Fruit fly (Drosophila melanogaster) whole organism, embryonic: Measurements from ENCODE around the gene CG14212.
A peak's percentile ranks its signal among the peaks of the same experiment; 100 is the strongest.

Experiments used
- CG11456 ChIP-seq: fragments of 200-800 bp; sonication (Bioruptor generic); IDR thresholded peaks from 3 replicates; pipeline ENCODE4 v1.3.6; 2022; ENCODE audit warnings: missing biosample characterization, missing genetic modification characterization
- CG11560 ChIP-seq: fragments of 200-800 bp; sonication (Bioruptor generic); IDR thresholded peaks from 3 replicates; pipeline ENCODE4 v1.3.6; 2022; ENCODE audit warnings: missing biosample characterization, missing genetic modification characterization
- CG11723 ChIP-seq: fragments of 200-800 bp; sonication (Bioruptor generic); optimal IDR thresholded peaks from 2 replicates; lab custom pipeline; 2017; ENCODE audit warnings: missing biosample characterization, mild to moderate bottlenecking, missing genetic modification characterization
- CG12391 ChIP-seq: fragments of 200-800 bp; sonication (Bioruptor generic); optimal IDR thresholded peaks from 3 replicates; lab custom pipeline; 2018; ENCODE audit warnings: missing biosample characterization, mild to moderate bottlenecking, missing genetic modification characterization, moderate library complexity
- CG13123 ChIP-seq: fragments of 200-800 bp; sonication (Bioruptor generic); optimal IDR thresholded peaks from 2 replicates; lab custom pipeline; 2016; ENCODE audit warnings: missing biosample characterization, missing genetic modification characterization
- CG15479 ChIP-seq: fragments of 200-800 bp; sonication (Bioruptor generic); optimal IDR thresholded peaks from 3 replicates; lab custom pipeline; 2019; ENCODE audit warnings: missing biosample characterization, mild to moderate bottlenecking, missing genetic modification characterization, moderate library complexity
- CG1602 ChIP-seq: fragments of 200-800 bp; sonication (Bioruptor generic); optimal IDR thresholded peaks from 3 replicates; lab custom pipeline; 2016; ENCODE audit warnings: missing biosample characterization, missing genetic modification characterization
- CG16863 ChIP-seq: fragments of 200-800 bp; sonication (Bioruptor generic); optimal IDR thresholded peaks from 3 replicates; lab custom pipeline; 2016; ENCODE audit warnings: missing biosample characterization, missing genetic modification characterization
- CG1832 ChIP-seq: fragments of 200-800 bp; sonication (Bioruptor generic); optimal IDR thresholded peaks from 2 replicates; lab custom pipeline; 2017; ENCODE audit warnings: missing biosample characterization, mild to moderate bottlenecking, missing genetic modification characterization, inconsistent platforms
- CG2202 ChIP-seq: fragments of 200-800 bp; sonication (Bioruptor generic); optimal IDR thresholded peaks from 2 replicates; lab custom pipeline; 2018; ENCODE audit warnings: missing biosample characterization, mild to moderate bottlenecking, missing genetic modification characterization
- CG2889 ChIP-seq: fragments of 200-800 bp; sonication (Bioruptor generic); IDR thresholded peaks from 3 replicates; pipeline ENCODE4 v1.3.6; 2022; ENCODE audit warnings: missing biosample characterization, missing genetic modification characterization
- CG3065 ChIP-seq: fragments of 200-800 bp; sonication (Bioruptor generic); optimal IDR thresholded peaks from 2 replicates; lab custom pipeline; 2016; ENCODE audit warnings: missing biosample characterization, missing genetic modification characterization
- CG32767 ChIP-seq: fragments of 200-800 bp; sonication (Bioruptor generic); IDR thresholded peaks from 2 replicates; pipeline ENCODE4 v1.3.6; 2022; ENCODE audit warnings: missing biosample characterization, missing genetic modification characterization
- CG33213 ChIP-seq: fragments of 200-800 bp; sonication (Bioruptor generic); optimal IDR thresholded peaks from 3 replicates; lab custom pipeline; 2016; ENCODE audit warnings: missing biosample characterization, missing genetic modification characterization
- CG34224 ChIP-seq: fragments of 200-800 bp; sonication (Bioruptor generic); IDR thresholded peaks from 3 replicates; pipeline ENCODE4 v1.3.6; 2022; ENCODE audit warnings: missing biosample characterization, missing genetic modification characterization; ENCODE audit not compliant: partially characterized antibody
- CG3838 ChIP-seq: fragments of 200-800 bp; sonication (Bioruptor generic); optimal IDR thresholded peaks from 3 replicates; lab custom pipeline; 2016; ENCODE audit warnings: missing biosample characterization, missing genetic modification characterization
- CG3847 ChIP-seq: fragments of 200-800 bp; sonication (Bioruptor generic); IDR thresholded peaks from 2 replicates; pipeline ENCODE4 v1.3.6; 2022; ENCODE audit warnings: missing biosample characterization, missing genetic modification characterization
- CG4707 ChIP-seq: fragments of 200-800 bp; sonication (Bioruptor generic); optimal IDR thresholded peaks from 2 replicates; lab custom pipeline; 2018; ENCODE audit warnings: missing biosample characterization, mild to moderate bottlenecking, missing genetic modification characterization, moderate library complexity
- CG7372 ChIP-seq: fragments of 200-800 bp; sonication (Bioruptor generic); IDR thresholded peaks from 2 replicates; pipeline ENCODE4 v1.3.6; 2022; ENCODE audit warnings: missing biosample characterization, missing genetic modification characterization
- CG7786 ChIP-seq: fragments of 200-800 bp; sonication (Bioruptor generic); optimal IDR thresholded peaks from 2 replicates; lab custom pipeline; 2016; ENCODE audit warnings: missing biosample characterization, missing genetic modification characterization
- CG9876 ChIP-seq: fragments of 200-800 bp; sonication (Bioruptor generic); optimal IDR thresholded peaks from 2 replicates; lab custom pipeline; 2016; ENCODE audit warnings: missing biosample characterization, missing genetic modification characterization
- Dip2 ChIP-seq: fragments of 200-800 bp; sonication (Bioruptor generic); IDR thresholded peaks from 2 replicates; pipeline ENCODE4 v1.3.6; 2022; ENCODE audit warnings: missing biosample characterization, missing genetic modification characterization
- Fer2 ChIP-seq: fragments of 200-800 bp; sonication (Bioruptor generic); optimal IDR thresholded peaks from 2 replicates; lab custom pipeline; 2018; ENCODE audit warnings: missing biosample characterization, mild to moderate bottlenecking, missing genetic modification characterization, moderate library complexity
- H2.0 ChIP-seq: fragments of 200-800 bp; sonication (Bioruptor generic); IDR thresholded peaks from 2 replicates; pipeline ENCODE4 v1.3.6; 2022; ENCODE audit warnings: missing biosample characterization, missing genetic modification characterization
- HLHmδ ChIP-seq: fragments of 200-800 bp; sonication (Bioruptor generic); optimal IDR thresholded peaks from 2 replicates; lab custom pipeline; 2018; ENCODE audit warnings: missing biosample characterization, mild to moderate bottlenecking, missing genetic modification characterization, moderate library complexity
- Hmx ChIP-seq: fragments of 200-800 bp; sonication (Bioruptor generic); optimal IDR thresholded peaks from 2 replicates; lab custom pipeline; 2016; ENCODE audit warnings: missing biosample characterization, missing genetic modification characterization
- Hr39 ChIP-seq: fragments of >200 bp; optimal IDR thresholded peaks from 2 replicates; lab custom pipeline; 2017
- Hr78 ChIP-seq, 2 experiments: fragments of 200-800 bp in 1 of 2; fragments of >200 bp in 1 of 2; sonication (Bioruptor generic) in 1 of 2; optimal IDR thresholded peaks; 2 replicates each; lab custom pipeline; 2017 to 2019; ENCODE audit warnings: missing biosample characterization in 2 of 2, missing genetic modification characterization in 2 of 2, mild to moderate bottlenecking in 1 of 2, moderate library complexity in 1 of 2
- Max ChIP-seq: fragments of 200-800 bp; sonication (Bioruptor generic); optimal IDR thresholded peaks from 2 replicates; lab custom pipeline; 2016; ENCODE audit warnings: missing biosample characterization, mild to moderate bottlenecking, missing genetic modification characterization
- Med ChIP-seq: fragments of 200-800 bp; sonication (Bioruptor generic); peaks from one replicate; lab custom pipeline; 2016; ENCODE audit warnings: missing biosample characterization, missing genetic modification characterization, mild to moderate bottlenecking, inconsistent platforms, moderate library complexity
- PHDP ChIP-seq: fragments of 200-800 bp; sonication (Bioruptor generic); optimal IDR thresholded peaks from 3 replicates; lab custom pipeline; 2018; ENCODE audit warnings: missing biosample characterization, mild to moderate bottlenecking, missing genetic modification characterization, moderate library complexity
- Ssrp ChIP-seq: fragments of 200-800 bp; sonication (Bioruptor generic); optimal IDR thresholded peaks from 2 replicates; lab custom pipeline; 2018; ENCODE audit warnings: missing biosample characterization, mild to moderate bottlenecking, missing genetic modification characterization, moderate library complexity
- aop ChIP-seq: fragments of 200-800 bp; sonication (Bioruptor generic); IDR thresholded peaks from 2 replicates; pipeline ENCODE4 v1.3.6; 2022; ENCODE audit warnings: missing biosample characterization, missing genetic modification characterization
- ato ChIP-seq: fragments of 200-800 bp; sonication (Bioruptor generic); IDR thresholded peaks from 2 replicates; pipeline ENCODE4 v1.3.6; 2022; ENCODE audit warnings: missing biosample characterization, missing genetic modification characterization; ENCODE audit not compliant: partially characterized antibody
- az2 ChIP-seq: fragments of 200-800 bp; sonication (Bioruptor generic); optimal IDR thresholded peaks from 3 replicates; lab custom pipeline; 2016; ENCODE audit warnings: missing biosample characterization, missing genetic modification characterization
- cg ChIP-seq: fragments of 200-800 bp; sonication (Bioruptor generic); optimal IDR thresholded peaks from 3 replicates; lab custom pipeline; 2019; ENCODE audit warnings: missing biosample characterization, mild to moderate bottlenecking, missing genetic modification characterization, moderate library complexity
- corto ChIP-seq: fragments of 200-800 bp; sonication (Bioruptor generic); optimal IDR thresholded peaks from 2 replicates; lab custom pipeline; 2016; ENCODE audit warnings: missing biosample characterization, mild to moderate bottlenecking, missing genetic modification characterization, moderate library complexity
- danr ChIP-seq: fragments of 200-800 bp; sonication (Bioruptor generic); IDR thresholded peaks from 2 replicates; pipeline ENCODE4 v1.3.6; 2022; ENCODE audit warnings: missing biosample characterization, missing genetic modification characterization
- exex ChIP-seq: fragments of 200-800 bp; sonication (Bioruptor generic); optimal IDR thresholded peaks from 4 replicates; lab custom pipeline; 2018; ENCODE audit warnings: missing biosample characterization, mild to moderate bottlenecking, missing genetic modification characterization, moderate library complexity
- fd64A ChIP-seq: fragments of 200-800 bp; sonication (Bioruptor generic); optimal IDR thresholded peaks from 3 replicates; lab custom pipeline; 2018; ENCODE audit warnings: missing biosample characterization, mild to moderate bottlenecking, missing genetic modification characterization
- jing ChIP-seq: fragments of 200-800 bp; sonication (Bioruptor generic); optimal IDR thresholded peaks from 2 replicates; lab custom pipeline; 2018; ENCODE audit warnings: missing biosample characterization, mild to moderate bottlenecking, missing genetic modification characterization
- kay ChIP-seq: fragments of 200-800 bp; sonication (Bioruptor generic); optimal IDR thresholded peaks from 2 replicates; lab custom pipeline; 2016; ENCODE audit warnings: missing biosample characterization, missing genetic modification characterization
- luna ChIP-seq: fragments of 200-800 bp; sonication (Bioruptor generic); optimal IDR thresholded peaks from 2 replicates; lab custom pipeline; 2016; ENCODE audit warnings: missing biosample characterization, missing genetic modification characterization
- nau ChIP-seq: fragments of 200-800 bp; sonication (Bioruptor generic); optimal IDR thresholded peaks from 3 replicates; lab custom pipeline; 2017; ENCODE audit warnings: missing biosample characterization, mild to moderate bottlenecking, missing genetic modification characterization, missing genetic modification reagents
- nom ChIP-seq: fragments of 200-800 bp; sonication (Bioruptor generic); optimal IDR thresholded peaks from 2 replicates; lab custom pipeline; 2017; ENCODE audit warnings: missing biosample characterization, missing genetic modification characterization, mild to moderate bottlenecking, moderate library complexity, missing genetic modification reagents
- odd ChIP-seq: fragments of 200-800 bp; sonication (Bioruptor generic); optimal IDR thresholded peaks from 2 replicates; lab custom pipeline; 2017; ENCODE audit warnings: missing biosample characterization, mild to moderate bottlenecking, missing genetic modification characterization
- pb ChIP-seq: fragments of 200-800 bp; sonication (Bioruptor generic); optimal IDR thresholded peaks from 3 replicates; lab custom pipeline; 2016; ENCODE audit warnings: missing biosample characterization, missing genetic modification characterization
- peb ChIP-seq: fragments of 200-800 bp; sonication (Bioruptor generic); IDR thresholded peaks from 2 replicates; pipeline ENCODE4 v1.3.6; 2022; ENCODE audit warnings: missing biosample characterization, missing genetic modification characterization
- pho ChIP-seq: fragments of 200-800 bp; sonication (Bioruptor generic); optimal IDR thresholded peaks from 2 replicates; lab custom pipeline; 2016; ENCODE audit warnings: missing biosample characterization, missing genetic modification characterization
- z ChIP-seq: fragments of 200-800 bp; sonication (Bioruptor generic); IDR thresholded peaks from 3 replicates; pipeline ENCODE4 v1.3.6; 2022; ENCODE audit warnings: missing biosample characterization, missing genetic modification characterization
- zf30C ChIP-seq: fragments of 200-800 bp; sonication (Bioruptor generic); optimal IDR thresholded peaks from 3 replicates; lab custom pipeline; 2018; ENCODE audit warnings: missing biosample characterization, mild to moderate bottlenecking, missing genetic modification characterization
- zfh2 ChIP-seq: fragments of 200-800 bp; sonication (Bioruptor generic); optimal IDR thresholded peaks from 2 replicates; lab custom pipeline; 2016; ENCODE audit warnings: missing biosample characterization, missing genetic modification characterization

The CG14212 gene

DNA sequence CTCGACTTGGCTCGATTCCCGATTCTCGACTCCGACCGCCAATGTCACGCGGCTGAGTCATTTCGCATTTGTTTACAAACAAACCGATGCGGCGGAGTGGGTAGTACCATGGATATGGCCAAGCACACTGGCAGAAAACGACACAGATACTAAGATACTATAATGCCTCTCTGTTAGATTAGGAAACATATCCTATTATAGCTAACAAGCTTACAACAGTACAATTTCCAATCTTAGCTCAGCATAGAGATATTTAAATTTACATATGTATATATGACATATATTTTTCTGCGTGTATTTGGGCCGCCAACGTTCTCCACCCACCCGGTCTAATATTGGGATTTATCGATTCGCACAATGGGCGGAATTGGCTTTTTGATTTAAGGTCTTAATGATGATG, 21.6 kb upstream of the CG14212 start (continued):
- no peak for TF ChIP-seq ato (GFP tag; lab: Robert Waterston, UW)
- no peak for TF ChIP-seq z (GFP tag; lab: Robert Waterston, UW)
- peak; percentile 68 for TF ChIP-seq kay (GFP tag; lab: Kevin White, UChicago)
- TF ChIP-seq pho (GFP tag; lab: Kevin White, UChicago) = peak; percentile 48
- peak; percentile 53 for TF ChIP-seq Ssrp (tag; lab: Kevin White, UChicago)
- peak; percentile 69 for TF ChIP-seq CG12391 (tag; lab: Kevin White, UChicago)
- TF ChIP-seq az2 (GFP tag; lab: Kevin White, UChicago) = peak; percentile 58
- TF ChIP-seq CG11560 (tag; lab: Robert Waterston, UW) = peak; percentile 56; the same call in 2 of the 3 replicates
- TF ChIP-seq nom (GFP tag; lab: Kevin White, UChicago) = peak; percentile 21
- TF ChIP-seq CG34224 = no peak
- TF ChIP-seq CG16863 (GFP tag; lab: Kevin White, UChicago) = peak; percentile 39
- TF ChIP-seq CG15479 (GFP tag; lab: Kevin White, UChicago) = no peak
- no peak for TF ChIP-seq Hr78 (GFP tag; optimal IDR thresholded peaks at IDR 0.05; lab: Kevin White, UChicago)
- TF ChIP-seq CG7372 = peak; percentile 59
- TF ChIP-seq odd (GFP tag; lab: Kevin White, UChicago) = no peak
- TF ChIP-seq CG32767 (GFP tag; lab: Robert Waterston, UW) = peak; percentile 68
- peak; percentile 71 for TF ChIP-seq PHDP (tag; lab: Kevin White, UChicago)
- TF ChIP-seq CG11456 (GFP tag; lab: Robert Waterston, UW) = peak; percentile 80
- peak; percentile 19 for TF ChIP-seq CG3065 (GFP tag; lab: Kevin White, UChicago)
- TF ChIP-seq CG9876 (GFP tag; lab: Kevin White, UChicago) = no peak
- TF ChIP-seq Hmx (GFP tag; lab: Kevin White, UChicago) = no peak
- no peak for TF ChIP-seq Dip2 (GFP tag; lab: Robert Waterston, UW)
- no peak for TF ChIP-seq CG33213 (GFP tag; lab: Kevin White, UChicago)
- no peak for TF ChIP-seq CG3838 (GFP tag; lab: Kevin White, UChicago)
- peak; percentile 39 for TF ChIP-seq CG1602 (GFP tag; lab: Kevin White, UChicago)
- peak; percentile 44 for TF ChIP-seq corto (GFP tag; lab: Kevin White, UChicago)
- TF ChIP-seq cg = no peak
- TF ChIP-seq CG7786 (GFP tag; lab: Kevin White, UChicago) = peak; percentile 38
- TF ChIP-seq HLHmδ = no peak
- TF ChIP-seq CG1832 (GFP tag; lab: Kevin White, UChicago) = no peak
- peak; percentile 39 for TF ChIP-seq jing (GFP tag; lab: Kevin White, UChicago)
- TF ChIP-seq Fer2 = peak; percentile 24
- peak; percentile 62 for TF ChIP-seq CG11723 (GFP tag; lab: Kevin White, UChicago)
- peak; percentile 44 for TF ChIP-seq zfh2
- TF ChIP-seq H2.0 (GFP tag; lab: Robert Waterston, UW) = peak; percentile 71
- TF ChIP-seq exex = peak; percentile 33
- peak; percentile 40; the same call in 1 of the 2 replicates for TF ChIP-seq peb (GFP tag; lab: Robert Waterston, UW)
- TF ChIP-seq Hr39 = no peak
- TF ChIP-seq zf30C (GFP tag; lab: Kevin White, UChicago) = peak; percentile 27
- TF ChIP-seq danr (GFP tag; lab: Robert Waterston, UW) = peak; percentile 53
- peak; percentile 52; the same call in 1 of the 2 replicates for TF ChIP-seq aop (GFP tag; lab: Robert Waterston, UW)
- TF ChIP-seq Med (GFP tag; lab: Kevin White, UChicago) = peak; percentile 91
- peak; percentile 35 for TF ChIP-seq CG13123
- no peak for TF ChIP-seq luna (GFP tag; lab: Kevin White, UChicago)
- peak; percentile 73 for TF ChIP-seq CG2889 (GFP tag; lab: Robert Waterston, UW)
- peak; percentile 74 for TF ChIP-seq CG3847 (GFP tag; lab: Robert Waterston, UW)
- TF ChIP-seq Max (GFP tag; lab: Kevin White, UChicago) = peak; percentile 52
- peak; percentile 13 for TF ChIP-seq CG4707 (GFP tag; lab: Kevin White, UChicago)
- no peak for TF ChIP-seq fd64A (GFP tag; lab: Kevin White, UChicago)
- no peak for TF ChIP-seq pb (GFP tag; lab: Kevin White, UChicago)
- peak; percentile 59 for TF ChIP-seq nau (GFP tag; lab: Kevin White, UChicago)
- TF ChIP-seq CG2202 (tag; lab: Kevin White, UChicago) = peak; percentile 29
